Worm (Caenorhabditis elegans): ENCODE data around the gene ZK1307.1.
A peak's percentile ranks its signal among the peaks of the same experiment; 100 is the strongest.

Gene ZK1307.1

ce11 chrII:9619995-9620535 lies 35.3 kb downstream of the ZK1307.1 start (continued):
- TF ChIP-seq cey-2 (tag; optimal IDR thresholded peaks at IDR 0.05; ENCODE audit: borderline replicate concordance, insufficient read depth) = no peak
- peak; percentile 7; the same call in 1 of the 2 replicates for TF ChIP-seq lin-38 (GFP tag; IDR thresholded peaks at IDR 0.05)
- TF ChIP-seq snpc-1.2 (GFP tag; IDR thresholded peaks at IDR 0.05) = no peak
- no peak for TF ChIP-seq sdz-12 (GFP tag; optimal IDR thresholded peaks at IDR 0.05)
- no peak for TF ChIP-seq egl-43 (GFP tag; IDR thresholded peaks at IDR 0.05)
- TF ChIP-seq zip-2 (tag; optimal IDR thresholded peaks at IDR 0.05) = peak; percentile 14
- peak; percentile 6 for TF ChIP-seq ama-1 (optimal IDR thresholded peaks at IDR 0.05)
- no peak for TF ChIP-seq ztf-11 (tag; optimal IDR thresholded peaks at IDR 0.05)
- no peak for TF ChIP-seq dmd-8 (GFP tag; IDR thresholded peaks at IDR 0.05)
- peak; percentile 75 for TF ChIP-seq hlh-11 (tag; optimal IDR thresholded peaks at IDR 0.05)
- no peak for TF ChIP-seq daf-16 (GFP tag; optimal IDR thresholded peaks at IDR 0.05)
- no peak for TF ChIP-seq daf-16 (tag; optimal IDR thresholded peaks at IDR 0.05)
- TF ChIP-seq dve-1 (tag; optimal IDR thresholded peaks at IDR 0.05; ENCODE audit: insufficient read depth) = peak; percentile 3
- TF ChIP-seq ctbp-1 (GFP tag; IDR thresholded peaks at IDR 0.05) = no peak
- no peak for TF ChIP-seq lin-29 (GFP tag; IDR thresholded peaks at IDR 0.05)
- TF ChIP-seq arid-1 (GFP tag; conservative IDR thresholded peaks at IDR 0.05) = no peak
- no peak for TF ChIP-seq skn-1 (tag; optimal IDR thresholded peaks at IDR 0.05)
- no peak for TF ChIP-seq unc-130 (GFP tag; optimal IDR thresholded peaks at IDR 0.05)
- TF ChIP-seq duxl-1 (tag; optimal IDR thresholded peaks at IDR 0.05; ENCODE audit: poor library complexity) = no peak

ce11 chrII:9619402-9619862 lies 35.9 kb downstream of the ZK1307.1 start:
- TF ChIP-seq duxl-1 (tag; optimal IDR thresholded peaks at IDR 0.05; ENCODE audit: poor library complexity) = no peak
- no peak for TF ChIP-seq mdt-29 (GFP tag; IDR thresholded peaks at IDR 0.05)
- TF ChIP-seq aha-1 (tag) = peak; percentile 76
- no peak for TF ChIP-seq daf-12 (tag; optimal IDR thresholded peaks at IDR 0.05)
- TF ChIP-seq nhr-10 (tag; optimal IDR thresholded peaks at IDR 0.05) = no peak
- TF ChIP-seq ceh-20 (GFP tag; IDR thresholded peaks at IDR 0.05) = no peak
- peak; percentile 36 for TF ChIP-seq lin-38 (GFP tag; IDR thresholded peaks at IDR 0.05)
- no peak for TF ChIP-seq ZK546.5 (tag; optimal IDR thresholded peaks at IDR 0.05)
- TF ChIP-seq daf-16 (GFP tag; optimal IDR thresholded peaks at IDR 0.05) = no peak
- TF ChIP-seq daf-16 (tag; optimal IDR thresholded peaks at IDR 0.05) = peak; percentile 68
- peak; percentile 39 for TF ChIP-seq mes-2 (tag; optimal IDR thresholded peaks at IDR 0.05; ENCODE audit: poor library complexity, severe bottlenecking)
- no peak for TF ChIP-seq ctbp-1 (GFP tag; IDR thresholded peaks at IDR 0.05)
- peak; percentile 24 for TF ChIP-seq spr-1 (tag; optimal IDR thresholded peaks at IDR 0.05)
- TF ChIP-seq zag-1 (tag; optimal IDR thresholded peaks at IDR 0.05) = no peak
- peak; percentile 66 for TF ChIP-seq pha-4 (GFP tag; IDR thresholded peaks at IDR 0.05)
- TF ChIP-seq pha-4 (tag; optimal IDR thresholded peaks at IDR 0.05) = peak; percentile 18
- peak; percentile 75 for TF ChIP-seq mep-1 (tag; optimal IDR thresholded peaks at IDR 0.05)
- TF ChIP-seq fkh-10 (GFP tag; optimal IDR thresholded peaks at IDR 0.05) = no peak
- no peak for TF ChIP-seq lin-29 (GFP tag; IDR thresholded peaks at IDR 0.05)
- peak; percentile 46 for TF ChIP-seq hmg-1.1 (GFP tag; IDR thresholded peaks at IDR 0.05)
- TF ChIP-seq Y5F2A.4 (GFP tag; optimal IDR thresholded peaks at IDR 0.05) = no peak
- 0 out of 2 replicates have a peak, but pooled peaks have one; percentile 18 for TF ChIP-seq saeg-2 (GFP tag; IDR thresholded peaks at IDR 0.05)
- TF ChIP-seq nhr-25 (tag; optimal IDR thresholded peaks at IDR 0.05; ENCODE audit: borderline replicate concordance, insufficient read depth) = no peak
- TF ChIP-seq ceh-28 (tag; optimal IDR thresholded peaks at IDR 0.05) = peak; percentile 22
- no peak for TF ChIP-seq aly-2 (tag; optimal IDR thresholded peaks at IDR 0.05)
- no peak for TF ChIP-seq ceh-32 (tag; optimal IDR thresholded peaks at IDR 0.05; ENCODE audit: poor library complexity)
- no peak for TF ChIP-seq nhr-42 (GFP tag; IDR thresholded peaks at IDR 0.05)
- peak; percentile 76 for TF ChIP-seq dmd-6 (GFP tag; IDR thresholded peaks at IDR 0.05)
- peak; percentile 43 for TF ChIP-seq T20F7.1 (GFP tag; optimal IDR thresholded peaks at IDR 0.05)
- peak; percentile 2 for TF ChIP-seq ama-1 (optimal IDR thresholded peaks at IDR 0.05)
- TF ChIP-seq tag-97 (GFP tag; IDR thresholded peaks at IDR 0.05) = no peak
- peak; percentile 34; the same call in 1 of the 2 replicates for TF ChIP-seq set-16 (GFP tag; IDR thresholded peaks at IDR 0.05)
- peak; percentile 45 to 48 for TF ChIP-seq lsy-2 (tag; optimal IDR thresholded peaks at IDR 0.05)
- peak; percentile 37 for TF ChIP-seq dpl-1 (GFP tag; optimal IDR thresholded peaks at IDR 0.05)
- TF ChIP-seq dve-1 (tag; optimal IDR thresholded peaks at IDR 0.05; ENCODE audit: insufficient read depth) = peak; percentile 66
- TF ChIP-seq nhr-11 (tag; optimal IDR thresholded peaks at IDR 0.05) = peak; percentile 79
- peak; percentile 94 for TF ChIP-seq mxl-3 (GFP tag; optimal IDR thresholded peaks at IDR 0.05)
